Worm (Caenorhabditis elegans) whole organism, L4 larva: ENCODE results near the gene E02H4.2.

Experiments used
- F26F4.8 ChIP-seq: fragments of 200-800 bp; sonication (Bioruptor generic); conservative IDR thresholded peaks from 2 replicates; pipeline ENCODE4 v1.3.6; 2022; ENCODE audit warnings: missing genetic modification characterization, missing compliant biosample characterization
- F44E2.7 ChIP-seq: fragments of 200-800 bp; sonication (Bioruptor generic); IDR thresholded peaks from 2 replicates; pipeline ENCODE4 v2.1.2; 2022; ENCODE audit warnings: missing genetic modification characterization, missing compliant biosample characterization
- T20F7.1 ChIP-seq: fragments of 200-800 bp; sonication (Bioruptor generic); optimal IDR thresholded peaks from 2 replicates; lab custom pipeline; 2018; ENCODE audit warnings: mild to moderate bottlenecking, missing genetic modification characterization, missing compliant biosample characterization
- T26A8.4 ChIP-seq: fragments of 200-800 bp; sonication (Bioruptor generic); IDR thresholded peaks from 2 replicates; pipeline ENCODE4 v1.3.6; 2022; ENCODE audit warnings: missing genetic modification characterization, missing compliant biosample characterization
- Y105C5A.15 ChIP-seq: fragments of 200-800 bp; sonication (Bioruptor generic); IDR thresholded peaks from 2 replicates; pipeline ENCODE4 v1.3.6; 2022; ENCODE audit warnings: missing genetic modification characterization, missing compliant biosample characterization
- ZK337.2 ChIP-seq: fragments of 200-800 bp; sonication (Bioruptor generic); IDR thresholded peaks from 2 replicates; pipeline ENCODE4 v1.3.6; 2022; ENCODE audit warnings: missing genetic modification reagents, missing genetic modification characterization, missing compliant biosample characterization
- ceh-32 ChIP-seq: sonication (generic microtip); optimal IDR thresholded peaks from 2 replicates; lab custom pipeline; 2016; ENCODE audit warnings: mild to moderate bottlenecking, missing genetic modification characterization, missing compliant biosample characterization; ENCODE audit not compliant: poor library complexity
- ceh-44 ChIP-seq: fragments of 200-800 bp; sonication (Bioruptor generic); IDR thresholded peaks from 2 replicates; pipeline ENCODE4 v1.3.6; 2022; ENCODE audit warnings: missing genetic modification reagents, missing genetic modification characterization, missing compliant biosample characterization
- daf-16 ChIP-seq, 3 experiments: sonication (generic microtip); optimal IDR thresholded peaks; 2 replicates each; lab custom pipeline; 2016 to 2017; ENCODE audit warnings: missing genetic modification characterization in 3 of 3, missing genetic modification reagents in 3 of 3, mild to moderate bottlenecking in 2 of 3, missing compliant biosample characterization in 2 of 3, missing biosample characterization in 1 of 3, moderate library complexity in 1 of 3
- daf-8 ChIP-seq: fragments of 200-800 bp; sonication (Bioruptor generic); IDR thresholded peaks from 2 replicates; pipeline ENCODE4 v1.3.6; 2022; ENCODE audit warnings: missing genetic modification characterization, missing compliant biosample characterization
- dmd-6 ChIP-seq: fragments of 200-800 bp; sonication (Bioruptor generic); IDR thresholded peaks from 2 replicates; pipeline ENCODE4 v1.3.6; 2022; ENCODE audit warnings: missing genetic modification reagents, missing genetic modification characterization, missing compliant biosample characterization
- dmd-8 ChIP-seq: fragments of 200-800 bp; sonication (Bioruptor generic); IDR thresholded peaks from 2 replicates; pipeline ENCODE4 v1.3.6; 2022; ENCODE audit warnings: missing genetic modification characterization, missing compliant biosample characterization
- duxl-1 ChIP-seq: sonication (generic microtip); optimal IDR thresholded peaks from 2 replicates; lab custom pipeline; 2016; ENCODE audit warnings: mild to moderate bottlenecking, missing genetic modification characterization, moderate library complexity, missing compliant biosample characterization; ENCODE audit not compliant: poor library complexity
- lim-7 ChIP-seq: fragments of 200-800 bp; sonication (Bioruptor generic); IDR thresholded peaks from 2 replicates; pipeline ENCODE4 v1.3.6; 2022; ENCODE audit warnings: missing genetic modification characterization, missing compliant biosample characterization
- lin-1 ChIP-seq: fragments of 200-800 bp; sonication (Bioruptor generic); IDR thresholded peaks from 2 replicates; pipeline ENCODE4 v1.3.6; 2022; ENCODE audit warnings: missing genetic modification reagents, missing genetic modification characterization, missing compliant biosample characterization
- lin-13 ChIP-seq: fragments of 150-350 bp; optimal IDR thresholded peaks from 2 replicates; lab custom pipeline; 2014; ENCODE audit warnings: missing biosample characterization, missing genetic modification reagents, missing genetic modification characterization
- madf-5 ChIP-seq, 2 experiments: fragments of 200-800 bp; sonication (Bioruptor generic); IDR thresholded peaks; 2 replicates each; pipeline ENCODE4 v1.3.6; 2022; ENCODE audit warnings: missing compliant biosample characterization in 2 of 2, missing genetic modification characterization in 2 of 2
- nhr-10 ChIP-seq: fragments of 150-350 bp; optimal IDR thresholded peaks from 2 replicates; lab custom pipeline; 2014; ENCODE audit warnings: missing biosample characterization, missing genetic modification characterization
- nhr-102 ChIP-seq: sonication (generic microtip); optimal IDR thresholded peaks from 2 replicates; lab custom pipeline; 2016; ENCODE audit warnings: mild to moderate bottlenecking, missing genetic modification characterization, moderate library complexity, missing compliant biosample characterization
- nhr-11 ChIP-seq: fragments of 150-350 bp; optimal IDR thresholded peaks from 2 replicates; lab custom pipeline; 2014; ENCODE audit warnings: missing biosample characterization, missing genetic modification characterization
- nhr-237 ChIP-seq: sonication (generic microtip); optimal IDR thresholded peaks from 2 replicates; lab custom pipeline; 2017; ENCODE audit warnings: missing biosample characterization, missing genetic modification characterization
- nhr-41 ChIP-seq: fragments of 200-800 bp; sonication (Bioruptor generic); IDR thresholded peaks from 2 replicates; pipeline ENCODE4 v1.3.6; 2022; ENCODE audit warnings: missing genetic modification reagents, missing genetic modification characterization, missing compliant biosample characterization
- nhr-48 ChIP-seq: sonication (generic microtip); optimal IDR thresholded peaks from 2 replicates; lab custom pipeline; 2016; ENCODE audit warnings: mild to moderate bottlenecking, missing genetic modification characterization, missing compliant biosample characterization
- nhr-6 ChIP-seq: fragments of 150-350 bp; optimal IDR thresholded peaks from 2 replicates; lab custom pipeline; 2014; ENCODE audit warnings: missing biosample characterization, missing genetic modification characterization
- pha-4 ChIP-seq, 2 experiments: fragments of 150-350 bp in 1 of 2; fragments of 200-800 bp in 1 of 2; sonication (Bioruptor generic) in 1 of 2; IDR thresholded peaks in 1 of 2; optimal IDR thresholded peaks in 1 of 2; 2 replicates each; pipeline versions ENCODE4 v1.3.6 to Lab custom; 2014 to 2022; ENCODE audit warnings: missing genetic modification characterization in 2 of 2, missing genetic modification reagents in 2 of 2, missing biosample characterization in 1 of 2, missing compliant biosample characterization in 1 of 2
- rbr-2 ChIP-seq: sonication (generic microtip); optimal IDR thresholded peaks from 2 replicates; lab custom pipeline; 2016; ENCODE audit warnings: missing genotype, missing genetic modification characterization, missing compliant biosample characterization
- snpc-1.2 ChIP-seq: fragments of 200-800 bp; sonication (Bioruptor generic); IDR thresholded peaks from 2 replicates; pipeline ENCODE4 v1.3.6; 2022; ENCODE audit warnings: missing genetic modification reagents, missing genetic modification characterization, missing compliant biosample characterization
- tra-1 ChIP-seq: fragments of 200-800 bp; sonication (Bioruptor generic); IDR thresholded peaks from 2 replicates; pipeline ENCODE4 v1.3.6; 2022; ENCODE audit warnings: missing genetic modification reagents, missing genetic modification characterization, missing compliant biosample characterization
- unc-130 ChIP-seq: sonication (generic microtip); optimal IDR thresholded peaks from 2 replicates; lab custom pipeline; 2016; ENCODE audit warnings: missing genetic modification reagents, missing genetic modification characterization, missing compliant biosample characterization
- ztf-7 ChIP-seq: fragments of 150-350 bp; optimal IDR thresholded peaks from 2 replicates; lab custom pipeline; 2014; ENCODE audit warnings: missing biosample characterization, missing genetic modification characterization

The E02H4.2 gene

ce11 chrX:14228764-14229163, 52.7 kb downstream of the E02H4.2 start:
- TF ChIP-seq ceh-32 (tag; lab: Kevin White, UChicago): no peak
- TF ChIP-seq lin-13 (GFP tag; lab: Kevin White, UChicago): peak; percentile 61
- peak; percentile 71; the same call in 1 of the 2 replicates for TF ChIP-seq pha-4 (GFP tag; IDR thresholded peaks at IDR 0.05; lab: Robert Waterston, UW)
- TF ChIP-seq pha-4 (tag; optimal IDR thresholded peaks at IDR 0.05; lab: Kevin White, UChicago): no peak
- TF ChIP-seq T20F7.1 (GFP tag; lab: Kevin White, UChicago): no peak
- TF ChIP-seq nhr-11 (tag; lab: Kevin White, UChicago): peak; percentile 14
- peak; percentile 61 for TF ChIP-seq duxl-1
- TF ChIP-seq nhr-237 (tag; lab: Kevin White, UChicago): no peak
- 0 out of 2 replicates have a peak, but pooled peaks have one; percentile 64 for TF ChIP-seq dmd-8 (GFP tag; lab: Robert Waterston, UW)
- TF ChIP-seq F26F4.8 (GFP tag; lab: Robert Waterston, UW): peak; percentile 88
- TF ChIP-seq madf-5 (GFP tag; IDR thresholded peaks at IDR 0.05; lab: Robert Waterston, UW): 0 out of 4 replicates have a peak, but pooled peaks of 1 of the 2 experiments have one; percentile 50
- peak; percentile 20 for TF ChIP-seq nhr-48
- TF ChIP-seq ceh-44 (GFP tag; lab: Robert Waterston, UW): peak; percentile 76; the same call in 1 of the 2 replicates
- peak; percentile 47; the same call in 1 of the 2 replicates for TF ChIP-seq snpc-1.2 (GFP tag; lab: Robert Waterston, UW)
- TF ChIP-seq nhr-10 (tag; lab: Kevin White, UChicago): no peak
- no peak; the same call in 1 of the 2 replicates for TF ChIP-seq lin-1 (GFP tag; lab: Robert Waterston, UW)
- peak; percentile 48; the same call in 1 of the 2 replicates for TF ChIP-seq tra-1 (GFP tag; lab: Robert Waterston, UW)
- TF ChIP-seq nhr-41 (GFP tag; lab: Robert Waterston, UW): 0 out of 2 replicates have a peak, but pooled peaks have one; percentile 25
- TF ChIP-seq nhr-102 (tag; lab: Kevin White, UChicago): peak; percentile 42
- peak; percentile 89 for TF ChIP-seq lim-7 (GFP tag; lab: Robert Waterston, UW)
- peak; percentile 28 for TF ChIP-seq ztf-7 (tag; lab: Kevin White, UChicago)
- TF ChIP-seq rbr-2 (tag; lab: Kevin White, UChicago): peak; percentile 25
- TF ChIP-seq unc-130 (GFP tag; lab: Kevin White, UChicago): no peak
- TF ChIP-seq T26A8.4 (GFP tag; lab: Robert Waterston, UW): no peak
- 0 out of 2 replicates have a peak, but pooled peaks have one; percentile 49 for TF ChIP-seq daf-8 (GFP tag; lab: Robert Waterston, UW)
- peak; percentile 48; the same call in 1 of the 2 replicates for TF ChIP-seq Y105C5A.15
- TF ChIP-seq dmd-6 (GFP tag; lab: Robert Waterston, UW): peak; percentile 50; the same call in 1 of the 2 replicates
- peak; percentile 60 for TF ChIP-seq nhr-6 (tag; lab: Kevin White, UChicago)
- TF ChIP-seq daf-16 (GFP tag; optimal IDR thresholded peaks at IDR 0.05; lab: Kevin White, UChicago): peak in 1 of 2 experiments; percentile 68
- TF ChIP-seq daf-16 (tag; optimal IDR thresholded peaks at IDR 0.05; lab: Kevin White, UChicago): peak; percentile 59
- no peak for TF ChIP-seq F44E2.7
- TF ChIP-seq ZK337.2 (GFP tag; lab: Robert Waterston, UW): no peak
